Worm (Caenorhabditis elegans): Measurements from ENCODE around the gene T12G3.11.

DNA sequence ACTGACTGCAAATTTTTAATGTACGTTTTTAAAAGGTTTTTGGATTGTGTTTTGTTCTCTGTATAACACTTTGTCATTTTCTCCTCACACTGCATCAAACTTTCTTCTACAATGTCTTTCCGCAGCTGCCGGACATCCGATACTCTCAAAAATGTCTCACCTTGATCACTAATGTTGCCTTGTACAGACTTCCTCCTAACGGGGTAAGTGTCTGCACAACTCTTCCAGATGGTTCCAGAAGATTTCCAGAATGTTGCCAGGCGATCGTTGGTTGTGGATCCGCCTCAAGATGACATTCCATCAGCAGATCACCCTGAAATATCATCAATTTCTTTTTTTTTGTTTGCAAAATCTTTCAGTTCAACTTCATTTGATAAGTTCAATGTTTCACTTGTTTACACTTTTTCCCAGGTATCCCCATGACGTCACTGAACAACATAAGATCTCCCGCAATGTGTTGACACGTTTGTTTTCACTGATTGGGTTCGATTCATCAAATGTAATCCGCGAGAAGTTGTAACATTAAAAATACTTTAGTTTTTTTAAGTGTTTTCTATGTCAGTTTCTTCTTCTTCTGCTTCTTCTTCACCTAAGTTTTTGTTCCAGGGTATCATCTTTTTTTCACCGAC is 20.4 kb downstream of the T12G3.11 start:
- TF ChIP-seq nfya-2 (GFP tag; IDR thresholded peaks at IDR 0.05) (no peak), Y67H2A.10 (GFP tag; conservative IDR thresholded peaks at IDR 0.05) (no peak), rcor-1 (GFP tag; IDR thresholded peaks at IDR 0.05) (no peak), K11D2.4 (GFP tag; IDR thresholded peaks at IDR 0.05) (no peak), snpc-4 (GFP tag; optimal IDR thresholded peaks at IDR 0.05) (no peak), snpc-4 (tag; optimal IDR thresholded peaks at IDR 0.05) (no peak), him-1 (tag; optimal IDR thresholded peaks at IDR 0.05) (no peak), Y79H2A.3 (GFP tag; conservative IDR thresholded peaks at IDR 0.05) (no peak), F49E8.2 (tag; optimal IDR thresholded peaks at IDR 0.05; ENCODE audit: insufficient read depth) (no peak), mcd-1 (GFP tag; IDR thresholded peaks at IDR 0.05) (no peak), ceh-27 (GFP tag; optimal IDR thresholded peaks at IDR 0.05) (no peak), hsf-1 (GFP tag; IDR thresholded peaks at IDR 0.05) (no peak), ama-1 (optimal IDR thresholded peaks at IDR 0.05) (no peak), ama-1 (GFP tag; optimal IDR thresholded peaks at IDR 0.05) (no peak)

Measured in whole organism, young adult.